Fruit fly (Drosophila melanogaster) whole organism, embryonic: ENCODE measurements around the gene jus.
A peak's percentile ranks its signal among the peaks of the same experiment; 100 is the strongest.

Source experiments
- Atf-2 ChIP-seq: fragments of 200-800 bp; sonication (Bioruptor generic); optimal IDR thresholded peaks from 2 replicates; lab custom pipeline; 2016; ENCODE audit warnings: missing biosample characterization, missing genetic modification characterization
- CG10209 ChIP-seq: fragments of 200-800 bp; sonication (Bioruptor generic); optimal IDR thresholded peaks from 3 replicates; lab custom pipeline; 2017; ENCODE audit warnings: missing biosample characterization, mild to moderate bottlenecking, missing genetic modification characterization, missing genetic modification reagents
- CG10321 ChIP-seq: fragments of 200-800 bp; sonication (Bioruptor generic); IDR thresholded peaks from 2 replicates; pipeline ENCODE4 v1.3.6; 2022; ENCODE audit warnings: missing biosample characterization, missing genetic modification characterization
- CG11456 ChIP-seq: fragments of 200-800 bp; sonication (Bioruptor generic); IDR thresholded peaks from 3 replicates; pipeline ENCODE4 v1.3.6; 2022; ENCODE audit warnings: missing biosample characterization, missing genetic modification characterization
- CG11504 ChIP-seq: fragments of 200-800 bp; sonication (Bioruptor generic); optimal IDR thresholded peaks from 3 replicates; lab custom pipeline; 2019; ENCODE audit warnings: missing biosample characterization, mild to moderate bottlenecking, missing genetic modification characterization, moderate library complexity
- CG11695 ChIP-seq: fragments of 200-800 bp; sonication (Bioruptor generic); IDR thresholded peaks from 3 replicates; pipeline ENCODE4 v1.3.6; 2022; ENCODE audit warnings: missing biosample characterization, missing genetic modification characterization
- CG14441 ChIP-seq: fragments of 200-800 bp; sonication (Bioruptor generic); IDR thresholded peaks from 2 replicates; pipeline ENCODE4 v1.3.6; 2022; ENCODE audit warnings: missing biosample characterization, missing genetic modification characterization
- CG16779 ChIP-seq: fragments of 200-800 bp; sonication (Bioruptor generic); IDR thresholded peaks from 2 replicates; pipeline ENCODE4 v1.3.6; 2022; ENCODE audit warnings: missing biosample characterization, missing genetic modification characterization
- CG17361 ChIP-seq: fragments of 200-800 bp; sonication (Bioruptor generic); IDR thresholded peaks from 3 replicates; pipeline ENCODE4 v1.3.6; 2022; ENCODE audit warnings: missing biosample characterization, missing genetic modification characterization
- CG17829 ChIP-seq: fragments of 200-800 bp; optimal IDR thresholded peaks from 2 replicates; lab custom pipeline; 2019; ENCODE audit warnings: missing biosample characterization, mild to moderate bottlenecking, missing genetic modification characterization, moderate library complexity
- CG18011 ChIP-seq: fragments of 200-800 bp; sonication (Bioruptor generic); optimal IDR thresholded peaks from 2 replicates; lab custom pipeline; 2017; ENCODE audit warnings: missing biosample characterization, missing genetic modification characterization, mild to moderate bottlenecking, moderate library complexity, missing genotype
- CG2678 ChIP-seq: fragments of 200-800 bp; sonication (Bioruptor generic); optimal IDR thresholded peaks from 3 replicates; lab custom pipeline; 2019; ENCODE audit warnings: missing biosample characterization, mild to moderate bottlenecking, missing genetic modification characterization, moderate library complexity
- CG4360 ChIP-seq: fragments of 200-800 bp; sonication (Bioruptor generic); IDR thresholded peaks from 2 replicates; pipeline ENCODE4 v1.3.6; 2022; ENCODE audit warnings: missing biosample characterization, missing genetic modification characterization
- CG6654 ChIP-seq: fragments of 200-800 bp; sonication (Bioruptor generic); optimal IDR thresholded peaks from 2 replicates; lab custom pipeline; 2017; ENCODE audit warnings: missing biosample characterization, mild to moderate bottlenecking, missing genetic modification characterization
- CG6683 ChIP-seq: fragments of 200-800 bp; sonication (Bioruptor generic); optimal IDR thresholded peaks from 2 replicates; lab custom pipeline; 2017; ENCODE audit warnings: missing biosample characterization, mild to moderate bottlenecking, missing genetic modification characterization, missing genetic modification reagents
- CG7271 ChIP-seq: fragments of 200-800 bp; sonication (Bioruptor generic); optimal IDR thresholded peaks from 2 replicates; lab custom pipeline; 2018; ENCODE audit warnings: missing biosample characterization, mild to moderate bottlenecking, missing genetic modification characterization, moderate library complexity
- CG8924 ChIP-seq: fragments of 200-800 bp; optimal IDR thresholded peaks from 3 replicates; lab custom pipeline; 2019; ENCODE audit warnings: missing biosample characterization, mild to moderate bottlenecking, missing genetic modification characterization, moderate library complexity
- CG9437 ChIP-seq: fragments of 200-800 bp; sonication (Bioruptor generic); optimal IDR thresholded peaks from 2 replicates; lab custom pipeline; 2018; ENCODE audit warnings: missing biosample characterization, mild to moderate bottlenecking, missing genetic modification characterization
- CTCF ChIP-seq: fragments of 200-800 bp; sonication (Bioruptor generic); optimal IDR thresholded peaks from 2 replicates; lab custom pipeline; 2017; ENCODE audit warnings: missing biosample characterization, mild to moderate bottlenecking, missing genetic modification characterization, moderate library complexity
- CoRest ChIP-seq: fragments of 200-800 bp; sonication (Bioruptor generic); optimal IDR thresholded peaks from 3 replicates; lab custom pipeline; 2018; ENCODE audit warnings: missing biosample characterization, mild to moderate bottlenecking, missing genetic modification characterization, moderate library complexity
- HLH4C ChIP-seq: fragments of 200-800 bp; sonication (Bioruptor generic); IDR thresholded peaks from 3 replicates; pipeline ENCODE4 v1.3.6; 2022; ENCODE audit warnings: missing biosample characterization, missing genetic modification characterization; ENCODE audit not compliant: partially characterized antibody
- Hmr ChIP-seq: fragments of 200-800 bp; sonication (Bioruptor generic); optimal IDR thresholded peaks from 3 replicates; lab custom pipeline; 2017; ENCODE audit warnings: mild to moderate bottlenecking, missing biosample characterization, missing genetic modification reagents, missing genetic modification characterization
- Jarid2 ChIP-seq: fragments of 200-800 bp; sonication (Bioruptor generic); optimal IDR thresholded peaks from 3 replicates; lab custom pipeline; 2017; ENCODE audit warnings: mild to moderate bottlenecking, missing biosample characterization, missing genetic modification reagents, missing genetic modification characterization
- Lim3 ChIP-seq: fragments of 200-800 bp; sonication (Bioruptor generic); IDR thresholded peaks from 2 replicates; pipeline ENCODE4 v1.3.6; 2022; ENCODE audit warnings: missing biosample characterization, missing genetic modification characterization
- Med ChIP-seq: fragments of 200-800 bp; sonication (Bioruptor generic); peaks from one replicate; lab custom pipeline; 2016; ENCODE audit warnings: missing biosample characterization, missing genetic modification characterization, mild to moderate bottlenecking, inconsistent platforms, moderate library complexity
- NC2β ChIP-seq: fragments of 200-800 bp; sonication (Bioruptor generic); optimal IDR thresholded peaks from 2 replicates; lab custom pipeline; 2016; ENCODE audit warnings: missing biosample characterization, missing genetic modification characterization
- Pdp1 ChIP-seq, 2 experiments: fragments of 200-800 bp; sonication (Bioruptor generic); optimal IDR thresholded peaks; 3 replicates each; lab custom pipeline; 2016; ENCODE audit warnings: missing biosample characterization in 2 of 2, missing genetic modification characterization in 2 of 2, mild to moderate bottlenecking in 1 of 2, moderate library complexity in 1 of 2
- Ravus ChIP-seq: fragments of 200-800 bp; sonication (Bioruptor generic); IDR thresholded peaks from 2 replicates; pipeline ENCODE4 v1.3.6; 2022; ENCODE audit warnings: missing biosample characterization, missing genetic modification characterization
- Rfx ChIP-seq: fragments of 200-800 bp; sonication (Bioruptor generic); IDR thresholded peaks from 2 replicates; pipeline ENCODE4 v1.3.6; 2022; ENCODE audit warnings: missing biosample characterization, missing genetic modification characterization
- Scr ChIP-seq: fragments of 200-800 bp; sonication (Bioruptor generic); IDR thresholded peaks from 2 replicates; pipeline ENCODE4 v1.3.6; 2022; ENCODE audit warnings: missing biosample characterization, missing genetic modification characterization; ENCODE audit not compliant: partially characterized antibody
- Sox102F ChIP-seq: fragments of 200-800 bp; sonication (Bioruptor generic); optimal IDR thresholded peaks from 2 replicates; lab custom pipeline; 2018; ENCODE audit warnings: missing biosample characterization, mild to moderate bottlenecking, missing genetic modification characterization, moderate library complexity
- TFAM ChIP-seq: fragments of 200-800 bp; sonication (Bioruptor generic); optimal IDR thresholded peaks from 2 replicates; lab custom pipeline; 2017; ENCODE audit warnings: missing biosample characterization, missing genetic modification characterization, inconsistent platforms
- al ChIP-seq: fragments of 200-800 bp; sonication (Bioruptor generic); IDR thresholded peaks from 2 replicates; pipeline ENCODE4 v1.3.6; 2022; ENCODE audit warnings: missing biosample characterization, missing genetic modification characterization
- chm ChIP-seq: fragments of 200-800 bp; sonication (Bioruptor generic); IDR thresholded peaks from 2 replicates; pipeline ENCODE4 v1.3.6; 2022; ENCODE audit warnings: missing biosample characterization, missing genetic modification characterization
- dan ChIP-seq: fragments of 200-800 bp; sonication (Bioruptor generic); IDR thresholded peaks from 2 replicates; pipeline ENCODE4 v1.3.6; 2022; ENCODE audit warnings: missing biosample characterization, missing genetic modification characterization
- dimm ChIP-seq: fragments of 200-800 bp; sonication (Bioruptor generic); IDR thresholded peaks from 2 replicates; pipeline ENCODE4 v1.3.6; 2022; ENCODE audit warnings: missing biosample characterization, missing genetic modification characterization
- eyg ChIP-seq: fragments of 200-800 bp; sonication (Bioruptor generic); optimal IDR thresholded peaks from 3 replicates; lab custom pipeline; 2016; ENCODE audit warnings: missing biosample characterization, missing genetic modification characterization
- gem ChIP-seq: fragments of 200-800 bp; sonication (Bioruptor generic); optimal IDR thresholded peaks from 2 replicates; lab custom pipeline; 2019; ENCODE audit warnings: missing biosample characterization, mild to moderate bottlenecking, missing genetic modification characterization, moderate library complexity
- ind ChIP-seq: fragments of 200-800 bp; sonication (Bioruptor generic); optimal IDR thresholded peaks from 3 replicates; lab custom pipeline; 2016; ENCODE audit warnings: missing biosample characterization, missing genetic modification characterization
- lab ChIP-seq: fragments of 200-800 bp; sonication (Bioruptor generic); optimal IDR thresholded peaks from 3 replicates; lab custom pipeline; 2017; ENCODE audit warnings: missing biosample characterization, missing genetic modification characterization, mild to moderate bottlenecking, moderate library complexity, missing genetic modification reagents
- psq ChIP-seq: fragments of 200-800 bp; sonication (Bioruptor generic); optimal IDR thresholded peaks from 2 replicates; lab custom pipeline; 2017; ENCODE audit warnings: missing biosample characterization, missing genetic modification characterization
- sc ChIP-seq, 3 experiments: fragments of >200 bp in 2 of 3; fragments of 200-800 bp in 1 of 3; sonication (Bioruptor generic) in 1 of 3; optimal IDR thresholded peaks; 2 replicates in 2 of 3; 3 replicates in 1 of 3; lab custom pipeline; 2017; ENCODE audit warnings: mild to moderate bottlenecking in 1 of 3, missing biosample characterization in 1 of 3, missing genetic modification characterization in 1 of 3, missing genetic modification reagents in 1 of 3
- sim ChIP-seq: fragments of 200-800 bp; sonication (Bioruptor generic); IDR thresholded peaks from 2 replicates; pipeline ENCODE4 v1.3.6; 2022; ENCODE audit warnings: missing biosample characterization, missing genetic modification characterization
- slbo ChIP-seq: fragments of 200-800 bp; sonication (Bioruptor generic); IDR thresholded peaks from 2 replicates; pipeline ENCODE4 v1.3.6; 2022; ENCODE audit warnings: missing biosample characterization, missing genetic modification characterization
- toy ChIP-seq: fragments of 200-800 bp; sonication (Bioruptor generic); IDR thresholded peaks from 2 replicates; pipeline ENCODE4 v1.3.6; 2022; ENCODE audit warnings: missing biosample characterization, missing genetic modification characterization
- unpg ChIP-seq: fragments of 200-800 bp; sonication (Bioruptor generic); optimal IDR thresholded peaks from 3 replicates; lab custom pipeline; 2018; ENCODE audit warnings: missing biosample characterization, mild to moderate bottlenecking, missing genetic modification characterization, moderate library complexity
- usp ChIP-seq: fragments of >200 bp; optimal IDR thresholded peaks from 2 replicates; lab custom pipeline; 2017; ENCODE audit warnings: missing biosample characterization, missing genetic modification characterization
- vvl ChIP-seq: fragments of 200-800 bp; sonication (Bioruptor generic); IDR thresholded peaks from 2 replicates; pipeline ENCODE4 v1.3.6; 2022; ENCODE audit warnings: missing biosample characterization, missing genetic modification characterization
- wek ChIP-seq: fragments of 200-800 bp; sonication (Bioruptor generic); optimal IDR thresholded peaks from 3 replicates; lab custom pipeline; 2018; ENCODE audit warnings: missing biosample characterization, mild to moderate bottlenecking, missing genetic modification characterization, moderate library complexity
- yki ChIP-seq: fragments of >200 bp; optimal IDR thresholded peaks from 3 replicates; lab custom pipeline; 2018
- zf30C ChIP-seq: fragments of 200-800 bp; sonication (Bioruptor generic); optimal IDR thresholded peaks from 3 replicates; lab custom pipeline; 2018; ENCODE audit warnings: missing biosample characterization, mild to moderate bottlenecking, missing genetic modification characterization

Gene jus

DNA sequence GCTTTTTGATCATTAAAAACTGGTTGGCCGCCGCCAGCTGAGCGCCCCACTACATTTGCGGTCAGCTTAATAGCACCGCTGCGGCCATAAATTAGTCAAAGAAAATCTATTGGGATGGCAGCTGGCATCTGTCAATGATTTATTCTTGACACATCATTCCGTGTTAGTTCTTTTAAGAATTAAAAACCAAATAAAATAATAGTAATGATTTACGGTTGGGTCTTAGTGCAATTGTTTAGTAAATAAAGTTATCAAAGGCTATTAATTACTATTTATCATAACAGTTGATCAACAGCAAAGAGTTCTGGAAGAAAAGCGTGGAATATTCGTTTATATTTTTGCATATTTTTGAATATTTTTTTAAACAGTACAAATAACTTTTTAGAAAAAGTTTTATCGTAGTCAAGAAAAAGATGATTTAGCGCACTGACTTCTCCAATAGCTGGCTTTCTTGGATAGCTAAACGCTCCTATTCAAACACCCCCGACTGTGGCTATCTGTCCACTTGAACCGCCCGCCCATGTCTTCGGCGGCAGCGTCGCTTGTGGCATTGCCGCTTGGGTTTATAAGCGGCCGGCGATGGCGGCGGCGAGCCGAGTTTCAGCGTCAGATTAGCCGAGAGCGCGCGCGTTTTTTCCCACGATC, 2.3 kb upstream of the jus start, which contains the start of gene CG14515 (continued):
- TF ChIP-seq CG11504 (tag; lab: Kevin White, UChicago) (peak; percentile 56), dimm (GFP tag; lab: Robert Waterston, UW) (no peak), Pdp1 (GFP tag; optimal IDR thresholded peaks at IDR 0.05; lab: Kevin White, UChicago) (no peak), Scr (GFP tag; lab: Robert Waterston, UW) (no peak), lab (GFP tag; lab: Kevin White, UChicago) (no peak), CG10209 (GFP tag; lab: Kevin White, UChicago) (no peak), CG9437 (peak; percentile 7), al (no peak), TFAM (GFP tag; lab: Kevin White, UChicago) (no peak), CG14441 (GFP tag; lab: Robert Waterston, UW) (0 out of 2 replicates have a peak, but pooled peaks have one; percentile 4), Jarid2 (GFP tag; lab: Kevin White, UChicago) (no peak), CG4360 (no peak), psq (GFP tag; lab: Kevin White, UChicago) (no peak), Lim3 (GFP tag; lab: Robert Waterston, UW) (no peak), CoRest (tag; lab: Kevin White, UChicago) (peak; percentile 11), unpg (GFP tag; lab: Kevin White, UChicago) (no peak), ind (GFP tag; lab: Kevin White, UChicago) (no peak), yki (lab: Kevin White, UChicago) (no peak), CG17361 (peak; percentile 44; the same call in 2 of the 3 replicates), Sox102F (GFP tag; lab: Kevin White, UChicago) (no peak), Atf-2 (GFP tag; lab: Kevin White, UChicago) (no peak), chm (GFP tag; lab: Robert Waterston, UW) (no peak), CTCF (GFP tag; lab: Kevin White, UChicago) (no peak), CG10321 (GFP tag; lab: Robert Waterston, UW) (no peak), sc (optimal IDR thresholded peaks at IDR 0.05; lab: Kevin White, UChicago) (no peak), sc (GFP tag; optimal IDR thresholded peaks at IDR 0.05; lab: Kevin White, UChicago) (no peak), CG11456 (no peak), CG8924 (tag; lab: Kevin White, UChicago) (no peak), CG6683 (GFP tag; lab: Kevin White, UChicago) (no peak), CG18011 (no peak), CG6654 (GFP tag; lab: Kevin White, UChicago) (no peak), CG16779 (GFP tag; lab: Robert Waterston, UW) (no peak), wek (no peak), CG11695 (GFP tag; lab: Robert Waterston, UW) (0 out of 3 replicates have a peak, but pooled peaks have one; percentile 12), Rfx (GFP tag; lab: Robert Waterston, UW) (no peak), NC2β (GFP tag; lab: Kevin White, UChicago) (no peak), gem (tag; lab: Kevin White, UChicago) (peak; percentile 38), slbo (GFP tag; lab: Robert Waterston, UW) (no peak), dan (GFP tag; lab: Robert Waterston, UW) (no peak), vvl (no peak), HLH4C (GFP tag; lab: Robert Waterston, UW) (no peak), CG2678 (peak; percentile 20), Med (GFP tag; lab: Kevin White, UChicago) (peak; percentile 40), sim (GFP tag; lab: Robert Waterston, UW) (no peak), usp (GFP tag; lab: Kevin White, UChicago) (no peak), CG7271 (tag; lab: Kevin White, UChicago) (no peak), CG17829 (no peak), eyg (GFP tag; lab: Kevin White, UChicago) (no peak), Ravus (GFP tag; lab: Robert Waterston, UW) (no peak), zf30C (GFP tag; lab: Kevin White, UChicago) (no peak), Hmr (GFP tag; lab: Kevin White, UChicago) (no peak), toy (GFP tag; lab: Robert Waterston, UW) (no peak)
